Fruit fly (Drosophila melanogaster) whole organism, pupa: ENCODE measurements around the gene Trmt112.

Source experiments
- CG10348 ChIP-seq: fragments of 200-800 bp; sonication (Bioruptor generic); IDR thresholded peaks from 2 replicates; pipeline ENCODE4 v1.3.6; 2022; ENCODE audit warnings: missing biosample characterization, missing genetic modification characterization
- CG12605 ChIP-seq: fragments of 200-800 bp; sonication (Bioruptor generic); IDR thresholded peaks from 2 replicates; pipeline ENCODE4 v1.3.6; 2022; ENCODE audit warnings: missing biosample characterization, missing genetic modification characterization
- CG13204 ChIP-seq: fragments of 200-800 bp; sonication (Bioruptor generic); optimal IDR thresholded peaks from 2 replicates; lab custom pipeline; 2018; ENCODE audit warnings: missing biosample characterization, mild to moderate bottlenecking, missing genetic modification characterization, moderate library complexity
- CG14655 ChIP-seq: fragments of 200-800 bp; sonication (Bioruptor generic); optimal IDR thresholded peaks from 3 replicates; lab custom pipeline; 2017; ENCODE audit warnings: mild to moderate bottlenecking, missing biosample characterization, missing genetic modification reagents, missing genetic modification characterization
- CG15710 ChIP-seq: fragments of 200-800 bp; sonication (Bioruptor generic); optimal IDR thresholded peaks from 2 replicates; lab custom pipeline; 2018; ENCODE audit warnings: missing biosample characterization, mild to moderate bottlenecking, missing genetic modification characterization, moderate library complexity
- CG32121 ChIP-seq: fragments of 200-800 bp; sonication (Bioruptor generic); IDR thresholded peaks from 2 replicates; pipeline ENCODE4 v1.3.6; 2022; ENCODE audit warnings: missing biosample characterization, missing genetic modification characterization
- CG34367 ChIP-seq: fragments of 200-800 bp; sonication (Bioruptor generic); optimal IDR thresholded peaks from 2 replicates; lab custom pipeline; 2018; ENCODE audit warnings: missing biosample characterization, mild to moderate bottlenecking, missing genetic modification characterization
- CG4496 ChIP-seq: fragments of 200-800 bp; sonication (Bioruptor generic); IDR thresholded peaks from 3 replicates; pipeline ENCODE4 v1.3.6; 2022; ENCODE audit warnings: missing biosample characterization, missing genetic modification characterization
- CG8159 ChIP-seq: fragments of 200-800 bp; sonication (Bioruptor generic); optimal IDR thresholded peaks from 3 replicates; lab custom pipeline; 2018; ENCODE audit warnings: missing biosample characterization, mild to moderate bottlenecking, missing genetic modification characterization, moderate library complexity
- CG8301 ChIP-seq: fragments of 200-800 bp; sonication (Bioruptor generic); optimal IDR thresholded peaks from 2 replicates; lab custom pipeline; 2018; ENCODE audit warnings: missing biosample characterization, mild to moderate bottlenecking, missing genetic modification characterization
- CG9948 ChIP-seq: fragments of 200-800 bp; sonication (Bioruptor generic); optimal IDR thresholded peaks from 2 replicates; lab custom pipeline; 2018; ENCODE audit warnings: missing biosample characterization, mild to moderate bottlenecking, missing genetic modification characterization, moderate library complexity
- D1 ChIP-seq: fragments of 200-800 bp; sonication (Bioruptor generic); optimal IDR thresholded peaks from 2 replicates; lab custom pipeline; 2018; ENCODE audit warnings: missing biosample characterization, mild to moderate bottlenecking, missing genetic modification characterization, moderate library complexity
- EcR ChIP-seq: fragments of 200-800 bp; sonication (Bioruptor generic); optimal IDR thresholded peaks from 3 replicates; lab custom pipeline; 2019; ENCODE audit warnings: missing biosample characterization, missing genetic modification characterization, mild to moderate bottlenecking, moderate library complexity, missing genetic modification reagents
- Ets98B ChIP-seq: fragments of 200-800 bp; sonication (Bioruptor generic); IDR thresholded peaks from 2 replicates; pipeline ENCODE4 v1.3.6; 2022; ENCODE audit warnings: missing biosample characterization, missing genetic modification characterization
- Pif1A ChIP-seq: fragments of 200-800 bp; sonication (Bioruptor generic); optimal IDR thresholded peaks from 3 replicates; lab custom pipeline; 2016; ENCODE audit warnings: missing biosample characterization, missing genetic modification characterization
- Pif1B ChIP-seq: fragments of 200-800 bp; sonication (Bioruptor generic); optimal IDR thresholded peaks from 3 replicates; lab custom pipeline; 2016; ENCODE audit warnings: missing biosample characterization, missing genetic modification characterization
- Snoo ChIP-seq: fragments of 200-800 bp; sonication (Bioruptor generic); optimal IDR thresholded peaks from 3 replicates; lab custom pipeline; 2017; ENCODE audit warnings: missing biosample characterization, mild to moderate bottlenecking, missing genetic modification characterization, inconsistent platforms
- fd96Ca ChIP-seq: fragments of 200-800 bp; sonication (Bioruptor generic); IDR thresholded peaks from 3 replicates; pipeline ENCODE4 v1.3.6; 2022; ENCODE audit warnings: missing biosample characterization, missing genetic modification characterization
- gl ChIP-seq: fragments of 200-800 bp; sonication (Bioruptor generic); optimal IDR thresholded peaks from 2 replicates; lab custom pipeline; 2018; ENCODE audit warnings: missing biosample characterization, mild to moderate bottlenecking, missing genetic modification characterization
- rn ChIP-seq: fragments of 200-800 bp; sonication (Bioruptor generic); IDR thresholded peaks from 2 replicates; pipeline ENCODE4 v1.3.6; 2022; ENCODE audit warnings: missing biosample characterization, missing genetic modification characterization

Gene Trmt112

DNA sequence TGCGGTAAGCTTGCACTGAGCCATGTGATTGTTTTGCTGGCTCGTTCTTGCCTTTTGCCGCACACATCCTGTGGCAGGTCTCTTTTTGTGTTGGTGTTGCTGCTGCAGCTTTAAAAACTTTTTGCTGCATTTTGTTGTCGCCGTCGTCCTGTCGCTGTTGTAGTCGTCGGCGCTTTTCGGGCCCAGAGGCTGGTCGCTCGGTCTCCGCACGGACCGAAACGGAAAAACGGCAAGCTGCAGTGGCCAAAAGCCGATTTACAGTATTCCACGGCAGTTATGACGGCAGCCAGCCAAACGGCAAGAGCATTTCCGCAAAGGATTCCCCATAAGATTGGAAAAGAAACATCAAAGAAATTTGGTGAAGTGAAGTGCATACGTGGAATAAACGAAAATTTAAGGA is 3.5 kb upstream of the Trmt112 start, which contains the start of gene CG43219:
Gene CG43219, plus strand, starts transcription at position 301 of the 400 bp plus-strand sequence.
- 0 out of 3 replicates have a peak, but pooled peaks have one; percentile 22 for TF ChIP-seq CG4496 (GFP tag; lab: Robert Waterston, UW)
- TF ChIP-seq Pif1B (GFP tag; lab: Kevin White, UChicago) = no peak

DNA sequence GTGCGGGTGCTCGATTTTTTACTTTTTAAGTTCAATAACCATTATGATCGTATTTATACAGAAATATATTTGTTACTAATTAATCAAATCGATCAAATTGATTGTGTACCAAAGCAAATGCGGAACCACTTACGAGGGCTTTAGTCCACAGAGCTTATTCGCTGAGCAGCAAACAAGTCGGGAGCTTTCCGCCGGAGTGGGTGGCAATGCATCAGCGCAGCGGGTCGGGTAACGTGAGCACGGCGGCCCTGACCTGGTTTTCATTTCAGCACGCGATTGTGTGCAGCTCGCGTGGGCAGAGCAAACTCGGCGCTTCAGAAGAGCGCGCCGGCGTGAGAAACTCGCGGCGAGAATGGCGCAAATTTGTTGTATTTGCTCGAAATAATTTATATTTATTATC is 2.5 kb upstream of the Trmt112 start:
- no peak for TF ChIP-seq Pif1A (GFP tag; lab: Kevin White, UChicago)
- TF ChIP-seq EcR = no peak
- no peak for TF ChIP-seq Snoo (tag; lab: Kevin White, UChicago)
- no peak for TF ChIP-seq CG13204 (GFP tag; lab: Kevin White, UChicago)
- no peak for TF ChIP-seq CG14655
- no peak for TF ChIP-seq CG8159 (tag; lab: Kevin White, UChicago)
- TF ChIP-seq rn = no peak
- no peak for TF ChIP-seq D1
- TF ChIP-seq CG9948 = no peak
- no peak for TF ChIP-seq CG8301 (tag; lab: Kevin White, UChicago)
- TF ChIP-seq CG32121 (GFP tag; lab: Robert Waterston, UW) = peak; percentile 41; the same call in 1 of the 2 replicates
- TF ChIP-seq CG4496 (GFP tag; lab: Robert Waterston, UW) = peak; percentile 66; the same call in 2 of the 3 replicates

DNA sequence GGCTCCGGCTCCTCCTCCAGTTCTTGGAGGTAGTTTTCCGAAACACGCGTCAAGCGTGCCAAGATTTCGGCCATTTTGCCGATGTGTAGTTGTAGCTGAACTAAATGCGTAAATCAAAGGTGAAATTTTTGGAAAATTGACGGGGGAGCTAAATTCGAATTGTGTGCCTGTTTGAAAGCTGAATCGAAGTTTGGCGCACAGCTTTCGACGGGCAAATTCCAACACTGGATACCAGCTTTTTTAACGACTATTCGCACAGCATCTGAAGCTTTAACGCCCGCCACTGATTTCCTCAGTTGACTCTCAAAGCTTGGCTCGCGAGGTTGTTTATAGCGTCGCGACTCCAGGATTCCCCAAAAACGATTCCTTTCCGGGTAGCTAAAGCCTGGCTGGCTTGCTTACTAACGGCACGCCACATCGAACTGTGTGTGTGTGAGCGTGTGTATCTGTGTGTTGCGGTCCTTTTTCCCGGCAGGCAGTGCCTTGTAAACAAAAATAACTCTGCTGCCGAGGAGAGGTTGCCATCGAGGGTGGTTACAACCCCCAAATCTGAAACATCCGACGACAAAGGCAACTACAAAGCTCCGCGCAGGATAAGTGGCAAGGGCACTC is 6.6 kb downstream of the Trmt112 start, which contains the start of the genes CG10510 and CG10508:
Gene CG10510, minus strand, starts transcription at position 164 of the 612 bp plus-strand sequence.
Gene CG10508, plus strand, starts transcription at position 295 of the 612 bp plus-strand sequence.
- TF ChIP-seq CG32121 (GFP tag; lab: Robert Waterston, UW) (no peak), CG4496 (GFP tag; lab: Robert Waterston, UW) (peak; percentile 43; the same call in 1 of the 3 replicates), CG12605 (GFP tag; lab: Robert Waterston, UW) (0 out of 2 replicates have a peak, but pooled peaks have one; percentile 12)

DNA sequence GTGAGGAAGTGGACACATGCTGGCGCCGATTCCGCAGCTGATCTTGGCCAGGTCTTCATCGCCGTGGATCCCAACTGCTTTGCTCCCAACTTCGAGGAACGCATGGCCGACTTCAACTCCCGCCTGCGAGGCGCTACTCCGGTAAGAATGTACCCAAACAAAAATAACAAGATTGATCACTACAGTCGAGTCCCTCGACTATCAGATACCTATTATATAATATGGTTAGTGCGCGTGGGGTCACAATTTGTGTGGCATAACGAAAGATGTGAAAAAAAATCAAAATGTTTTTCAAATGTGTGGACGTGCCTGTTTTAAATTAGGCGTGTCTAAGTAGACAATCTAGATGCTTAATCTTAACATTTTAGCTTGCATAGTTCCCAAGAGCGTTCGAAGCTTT is 10.2 kb downstream of the Trmt112 start:
- TF ChIP-seq Ets98B (GFP tag; lab: Robert Waterston, UW) = no peak
- no peak for TF ChIP-seq CG13204 (GFP tag; lab: Kevin White, UChicago)
- no peak for TF ChIP-seq rn
- no peak for TF ChIP-seq gl (tag; lab: Kevin White, UChicago)
- TF ChIP-seq CG8159 (tag; lab: Kevin White, UChicago) = no peak
- TF ChIP-seq EcR = no peak
- no peak for TF ChIP-seq Snoo (tag; lab: Kevin White, UChicago)
- no peak for TF ChIP-seq CG15710 (tag; lab: Kevin White, UChicago)
- TF ChIP-seq Pif1A (GFP tag; lab: Kevin White, UChicago) = no peak
- no peak for TF ChIP-seq D1
- no peak for TF ChIP-seq Pif1B (GFP tag; lab: Kevin White, UChicago)
- TF ChIP-seq CG4496 (GFP tag; lab: Robert Waterston, UW) = no peak
- no peak for TF ChIP-seq CG32121 (GFP tag; lab: Robert Waterston, UW)

DNA sequence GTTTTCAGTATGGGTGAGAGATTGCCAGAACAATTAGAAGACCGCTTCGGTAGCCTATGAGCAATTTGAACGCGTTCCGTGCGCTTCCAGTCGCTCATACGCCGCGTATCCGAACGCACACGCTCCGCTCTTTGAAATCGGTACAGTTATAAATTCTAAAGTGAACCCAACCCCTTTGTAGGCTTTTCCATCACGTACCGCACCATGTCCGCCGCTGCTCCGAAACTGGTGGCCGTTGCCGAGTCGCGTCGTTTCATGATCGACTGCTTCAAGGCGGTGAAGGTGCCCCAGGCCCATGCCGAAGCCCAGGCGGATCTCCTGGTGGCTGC is 11.2 kb downstream of the Trmt112 start:
- no peak for TF ChIP-seq Pif1A (GFP tag; lab: Kevin White, UChicago)
- TF ChIP-seq CG15710 (tag; lab: Kevin White, UChicago) = no peak
- no peak for TF ChIP-seq CG9948
- no peak for TF ChIP-seq CG32121 (GFP tag; lab: Robert Waterston, UW)
- TF ChIP-seq Pif1B (GFP tag; lab: Kevin White, UChicago) = no peak
- no peak for TF ChIP-seq CG12605 (GFP tag; lab: Robert Waterston, UW)
- TF ChIP-seq EcR = no peak
- TF ChIP-seq CG4496 (GFP tag; lab: Robert Waterston, UW) = no peak
- TF ChIP-seq CG13204 (GFP tag; lab: Kevin White, UChicago) = no peak
- no peak for TF ChIP-seq D1
- TF ChIP-seq CG34367 (tag; lab: Kevin White, UChicago) = no peak

DNA sequence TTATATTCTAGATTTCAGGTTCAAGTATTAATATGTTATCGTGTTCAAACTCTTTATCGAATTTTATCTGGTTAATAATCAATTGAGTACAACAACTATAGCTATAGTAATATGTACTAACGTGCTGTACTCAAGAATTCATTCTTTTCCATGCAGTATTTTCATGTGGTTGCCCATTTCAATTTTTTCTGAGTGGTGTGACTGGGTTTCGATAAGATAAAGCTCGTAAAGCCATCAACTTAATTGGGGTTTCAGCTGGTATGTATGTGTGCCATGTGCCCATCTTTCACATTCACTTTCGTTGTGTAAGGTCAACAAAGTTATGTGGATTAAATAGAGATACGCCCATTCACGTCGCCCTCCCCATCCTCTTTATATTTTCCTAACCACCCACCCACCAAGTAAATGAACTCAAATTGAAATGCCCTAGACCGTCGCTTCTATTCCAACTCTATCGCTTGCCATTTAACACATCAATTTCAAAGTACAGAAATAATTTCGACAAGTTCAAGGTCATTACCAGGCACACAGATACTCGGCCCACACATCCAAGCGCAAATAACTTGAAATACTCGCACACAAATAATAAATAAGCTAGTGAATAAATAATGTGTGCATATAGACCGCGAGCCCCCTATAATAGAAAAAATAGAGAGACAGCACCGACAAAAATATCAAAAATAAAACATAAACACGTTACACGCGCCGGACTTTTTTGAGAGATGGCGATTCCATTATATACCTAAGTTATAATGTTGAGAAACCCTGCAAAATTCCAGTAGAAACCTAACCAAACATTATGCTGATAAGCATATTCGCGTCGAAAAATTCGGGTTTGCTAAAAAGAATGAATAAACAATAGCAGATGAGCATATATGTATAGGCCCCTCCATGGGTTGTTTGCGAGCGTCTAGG is 11.8 kb downstream of the Trmt112 start:
- no peak for TF ChIP-seq CG34367 (tag; lab: Kevin White, UChicago)
- no peak for TF ChIP-seq gl (tag; lab: Kevin White, UChicago)
- no peak for TF ChIP-seq D1
- no peak for TF ChIP-seq CG13204 (GFP tag; lab: Kevin White, UChicago)
- no peak for TF ChIP-seq CG12605 (GFP tag; lab: Robert Waterston, UW)
- no peak for TF ChIP-seq Ets98B (GFP tag; lab: Robert Waterston, UW)
- TF ChIP-seq Pif1A (GFP tag; lab: Kevin White, UChicago) = no peak
- TF ChIP-seq rn = no peak
- no peak for TF ChIP-seq CG8301 (tag; lab: Kevin White, UChicago)
- no peak for TF ChIP-seq CG32121 (GFP tag; lab: Robert Waterston, UW)
- no peak for TF ChIP-seq EcR
- TF ChIP-seq fd96Ca (GFP tag; lab: Robert Waterston, UW) = no peak
- no peak for TF ChIP-seq CG15710 (tag; lab: Kevin White, UChicago)
- TF ChIP-seq CG14655 = no peak
- TF ChIP-seq CG8159 (tag; lab: Kevin White, UChicago) = no peak
- no peak for TF ChIP-seq CG10348 (GFP tag; lab: Robert Waterston, UW)
